Worm (Caenorhabditis elegans) whole organism, young adult: ENCODE results near the gene idpb-4.
A peak's percentile ranks its signal among the peaks of the same experiment; 100 is the strongest.

Source experiments
- B0035.1 ChIP-seq: sonication (generic microtip); optimal IDR thresholded peaks from 2 replicates; lab custom pipeline; 2016; ENCODE audit warnings: missing genetic modification characterization, mild to moderate bottlenecking, missing compliant biosample characterization, missing genotype, missing genetic modification reagents
- B0336.3 ChIP-seq: fragments of 200-800 bp; sonication (Bioruptor generic); IDR thresholded peaks from 2 replicates; pipeline ENCODE4 v1.3.6; 2022; ENCODE audit warnings: missing genetic modification characterization, missing compliant biosample characterization
- C06A6.2 ChIP-seq: fragments of 200-800 bp; sonication (Bioruptor generic); conservative IDR thresholded peaks from 2 replicates; pipeline ENCODE4 v1.3.6; 2022; ENCODE audit warnings: missing genetic modification characterization, missing compliant biosample characterization
- C17E4.6 ChIP-seq: fragments of 200-800 bp; sonication (Bioruptor generic); IDR thresholded peaks from 2 replicates; pipeline ENCODE4 v1.3.6; 2022; ENCODE audit warnings: missing genetic modification reagents, missing genetic modification characterization, missing compliant biosample characterization
- Y53G8AR.9 ChIP-seq: fragments of 200-800 bp; sonication (Bioruptor generic); conservative IDR thresholded peaks from 2 replicates; pipeline ENCODE4 v1.3.6; 2022; ENCODE audit warnings: missing genetic modification reagents, missing genetic modification characterization, missing compliant biosample characterization
- Y56A3A.18 ChIP-seq: fragments of 200-800 bp; sonication (Bioruptor generic); IDR thresholded peaks from 2 replicates; pipeline ENCODE4 v1.3.6; 2022; ENCODE audit warnings: missing genetic modification reagents, missing genetic modification characterization, missing compliant biosample characterization
- Y67H2A.10 ChIP-seq: fragments of 200-800 bp; sonication (Bioruptor generic); conservative IDR thresholded peaks from 2 replicates; pipeline ENCODE4 v1.3.6; 2022; ENCODE audit warnings: missing genetic modification reagents, missing genetic modification characterization, missing compliant biosample characterization
- Y95B8A.8 ChIP-seq: fragments of 200-800 bp; sonication (Bioruptor generic); IDR thresholded peaks from 2 replicates; pipeline ENCODE4 v1.3.6; 2022; ENCODE audit warnings: missing genetic modification reagents, missing genetic modification characterization, missing compliant biosample characterization
- ZK185.1 ChIP-seq: sonication (generic microtip); optimal IDR thresholded peaks from 2 replicates; lab custom pipeline; 2016; ENCODE audit warnings: mild to moderate bottlenecking, missing genetic modification characterization, missing compliant biosample characterization; ENCODE audit not compliant: poor library complexity, severe bottlenecking
- ama-1 ChIP-seq, 3 experiments: fragments of 150-350 bp in 1 of 3; sonication (generic microtip) in 2 of 3; optimal IDR thresholded peaks; 2 replicates each; lab custom pipeline; 2014 to 2018; ENCODE audit warnings: missing biosample characterization in 2 of 3, missing genetic modification characterization in 2 of 3, missing genetic modification reagents in 2 of 3
- aptf-2 ChIP-seq: fragments of 200-800 bp; sonication (Bioruptor generic); conservative IDR thresholded peaks from 2 replicates; pipeline ENCODE4 v1.3.6; 2022; ENCODE audit warnings: missing genetic modification reagents, missing genetic modification characterization, missing compliant biosample characterization
- athp-1 ChIP-seq: sonication (generic microtip); optimal IDR thresholded peaks from 2 replicates; lab custom pipeline; 2017; ENCODE audit warnings: mild to moderate bottlenecking, missing genetic modification characterization, missing compliant biosample characterization
- attf-6 ChIP-seq: fragments of 200-800 bp; sonication (Bioruptor generic); IDR thresholded peaks from 2 replicates; pipeline ENCODE4 v1.3.6; 2022; ENCODE audit warnings: missing genetic modification reagents, missing genetic modification characterization, missing compliant biosample characterization
- bed-1 ChIP-seq: fragments of 200-800 bp; sonication (Bioruptor generic); IDR thresholded peaks from 2 replicates; pipeline ENCODE4 v1.3.6; 2022; ENCODE audit warnings: missing genetic modification reagents, missing genetic modification characterization, missing compliant biosample characterization
- cebp-1 ChIP-seq, 2 experiments: fragments of 200-800 bp in 1 of 2; sonication (Bioruptor generic) in 1 of 2; sonication (generic microtip) in 1 of 2; IDR thresholded peaks in 1 of 2; optimal IDR thresholded peaks in 1 of 2; 2 replicates each; pipeline versions ENCODE4 v1.3.6 to Lab custom; 2017 to 2022; ENCODE audit warnings: missing compliant biosample characterization in 2 of 2, missing genetic modification characterization in 2 of 2, mild to moderate bottlenecking in 1 of 2, missing genetic modification reagents in 1 of 2, moderate library complexity in 1 of 2
- cebp-2 ChIP-seq: fragments of 200-800 bp; sonication (Bioruptor generic); IDR thresholded peaks from 2 replicates; pipeline ENCODE4 v1.3.6; 2022; ENCODE audit warnings: missing genetic modification characterization, missing compliant biosample characterization
- ceh-79 ChIP-seq: sonication (generic microtip); optimal IDR thresholded peaks from 2 replicates; lab custom pipeline; 2017; ENCODE audit warnings: mild to moderate bottlenecking, missing genetic modification characterization, missing compliant biosample characterization
- ceh-91 ChIP-seq: fragments of 200-800 bp; sonication (Bioruptor generic); IDR thresholded peaks from 2 replicates; pipeline ENCODE4 v1.3.6; 2022; ENCODE audit warnings: missing genetic modification reagents, missing genetic modification characterization, missing compliant biosample characterization
- chd-7 ChIP-seq: sonication (generic microtip); optimal IDR thresholded peaks from 2 replicates; lab custom pipeline; 2016; ENCODE audit warnings: mild to moderate bottlenecking, missing genetic modification characterization, moderate library complexity, missing compliant biosample characterization
- dpff-1 ChIP-seq: sonication (generic microtip); optimal IDR thresholded peaks from 2 replicates; lab custom pipeline; 2017; ENCODE audit warnings: mild to moderate bottlenecking, missing genetic modification characterization, missing compliant biosample characterization
- him-1 ChIP-seq: sonication (generic microtip); optimal IDR thresholded peaks from 2 replicates; lab custom pipeline; 2016; ENCODE audit warnings: missing genotype, missing genetic modification reagents, missing genetic modification characterization, missing compliant biosample characterization
- hmg-1.2 ChIP-seq: fragments of 200-800 bp; sonication (Bioruptor generic); IDR thresholded peaks from 2 replicates; pipeline ENCODE4 v1.3.6; 2022; ENCODE audit warnings: missing genetic modification reagents, missing genetic modification characterization, missing compliant biosample characterization
- hmg-20 ChIP-seq: fragments of 200-800 bp; sonication (Bioruptor generic); IDR thresholded peaks from 2 replicates; pipeline ENCODE4 v1.3.6; 2022; ENCODE audit warnings: missing genetic modification reagents, missing genetic modification characterization, missing compliant biosample characterization
- lag-1 ChIP-seq: fragments of 200-800 bp; sonication (Bioruptor generic); IDR thresholded peaks from 2 replicates; pipeline ENCODE4 v1.3.6; 2022; ENCODE audit warnings: missing genetic modification reagents, missing genetic modification characterization, missing compliant biosample characterization
- let-526 ChIP-seq: fragments of 200-800 bp; sonication (Bioruptor generic); IDR thresholded peaks from 2 replicates; pipeline ENCODE4 v1.3.6; 2022; ENCODE audit warnings: missing genetic modification reagents, missing genetic modification characterization, missing compliant biosample characterization
- let-607 ChIP-seq, 2 experiments: fragments of 200-800 bp in 1 of 2; sonication (Bioruptor generic) in 1 of 2; sonication (generic microtip) in 1 of 2; optimal IDR thresholded peaks; 2 replicates each; lab custom pipeline; 2016 to 2018; ENCODE audit warnings: mild to moderate bottlenecking in 2 of 2, missing compliant biosample characterization in 2 of 2, missing genetic modification characterization in 2 of 2, moderate library complexity in 2 of 2, missing genotype in 1 of 2
- lir-1 ChIP-seq: fragments of 200-800 bp; sonication (Bioruptor generic); conservative IDR thresholded peaks from 2 replicates; pipeline ENCODE4 v1.3.6; 2022; ENCODE audit warnings: missing genetic modification reagents, missing genetic modification characterization, missing compliant biosample characterization
- madf-3 ChIP-seq: fragments of 200-800 bp; sonication (Bioruptor generic); IDR thresholded peaks from 2 replicates; pipeline ENCODE4 v1.3.6; 2022; ENCODE audit warnings: missing genetic modification reagents, missing genetic modification characterization, missing compliant biosample characterization
- mxl-1 ChIP-seq: sonication (generic microtip); optimal IDR thresholded peaks from 2 replicates; lab custom pipeline; 2016; ENCODE audit warnings: missing genetic modification characterization, missing compliant biosample characterization
- nfya-1 ChIP-seq: sonication (generic microtip); optimal IDR thresholded peaks from 2 replicates; lab custom pipeline; 2017; ENCODE audit warnings: antibody characterized with exemption, missing compliant biosample characterization, missing genetic modification characterization, borderline replicate concordance; ENCODE audit not compliant: insufficient read depth
- nfya-2 ChIP-seq: fragments of 200-800 bp; sonication (Bioruptor generic); IDR thresholded peaks from 2 replicates; pipeline ENCODE4 v1.3.6; 2022; ENCODE audit warnings: missing genetic modification reagents, missing genetic modification characterization, missing compliant biosample characterization
- nhr-120 ChIP-seq: fragments of 200-800 bp; sonication (Bioruptor generic); IDR thresholded peaks from 2 replicates; pipeline ENCODE4 v1.3.6; 2022; ENCODE audit warnings: missing genetic modification characterization, missing compliant biosample characterization
- nhr-179 ChIP-seq: sonication (generic microtip); optimal IDR thresholded peaks from 2 replicates; lab custom pipeline; 2016; ENCODE audit warnings: mild to moderate bottlenecking, missing genetic modification characterization, missing compliant biosample characterization
- nhr-90 ChIP-seq: sonication (generic microtip); optimal IDR thresholded peaks from 2 replicates; lab custom pipeline; 2016; ENCODE audit warnings: missing genotype, mild to moderate bottlenecking, missing genetic modification characterization, missing compliant biosample characterization
- repo-1 ChIP-seq: sonication (generic microtip); optimal IDR thresholded peaks from 2 replicates; lab custom pipeline; 2017; ENCODE audit warnings: mild to moderate bottlenecking, missing genetic modification characterization, missing compliant biosample characterization
- rpc-1 ChIP-seq, 2 experiments: fragments of 150-350 bp in 1 of 2; sonication (generic microtip) in 1 of 2; optimal IDR thresholded peaks; 2 replicates each; lab custom pipeline; 2014 to 2018; ENCODE audit warnings: missing biosample characterization in 1 of 2, missing genetic modification characterization in 1 of 2, missing genetic modification reagents in 1 of 2, missing genotype in 1 of 2
- sdz-38 ChIP-seq: sonication (generic microtip); optimal IDR thresholded peaks from 2 replicates; lab custom pipeline; 2016; ENCODE audit warnings: missing genotype, missing genetic modification characterization, missing compliant biosample characterization
- snpc-1.1 ChIP-seq: sonication (generic microtip); optimal IDR thresholded peaks from 2 replicates; lab custom pipeline; 2017; ENCODE audit warnings: missing genetic modification characterization, mild to moderate bottlenecking, missing compliant biosample characterization, antibody characterized with exemption, moderate library complexity, missing genotype, missing genetic modification reagents; ENCODE audit not compliant: insufficient read depth
- tbp1 ChIP-seq: fragments of 200-800 bp; sonication (Bioruptor generic); optimal IDR thresholded peaks from 2 replicates; lab custom pipeline; 2018; ENCODE audit warnings: mild to moderate bottlenecking, missing genetic modification characterization, missing compliant biosample characterization
- xnd-1 ChIP-seq: sonication (generic microtip); optimal IDR thresholded peaks from 2 replicates; lab custom pipeline; 2016; ENCODE audit warnings: missing genotype, missing genetic modification reagents, missing genetic modification characterization, missing compliant biosample characterization
- zfh-2 ChIP-seq: fragments of 200-800 bp; sonication (Bioruptor generic); conservative IDR thresholded peaks from 2 replicates; pipeline ENCODE4 v1.3.6; 2022; ENCODE audit warnings: missing genetic modification reagents, missing genetic modification characterization, missing compliant biosample characterization
- zim-3 ChIP-seq: sonication (generic microtip); optimal IDR thresholded peaks from 2 replicates; lab custom pipeline; 2017; ENCODE audit warnings: mild to moderate bottlenecking, missing genetic modification characterization, moderate library complexity, missing compliant biosample characterization
- ztf-22 ChIP-seq: fragments of 200-800 bp; sonication (Bioruptor generic); optimal IDR thresholded peaks from 2 replicates; lab custom pipeline; 2018; ENCODE audit warnings: mild to moderate bottlenecking, missing genetic modification characterization, moderate library complexity, missing compliant biosample characterization
- ztf-26 ChIP-seq: sonication (generic microtip); optimal IDR thresholded peaks from 2 replicates; lab custom pipeline; 2017; ENCODE audit warnings: missing genetic modification characterization, missing compliant biosample characterization
- ztf-28 ChIP-seq: fragments of 200-800 bp; sonication (Bioruptor generic); IDR thresholded peaks from 2 replicates; pipeline ENCODE4 v1.3.6; 2022; ENCODE audit warnings: missing genetic modification reagents, missing genetic modification characterization, missing compliant biosample characterization

The idpb-4 gene

DNA sequence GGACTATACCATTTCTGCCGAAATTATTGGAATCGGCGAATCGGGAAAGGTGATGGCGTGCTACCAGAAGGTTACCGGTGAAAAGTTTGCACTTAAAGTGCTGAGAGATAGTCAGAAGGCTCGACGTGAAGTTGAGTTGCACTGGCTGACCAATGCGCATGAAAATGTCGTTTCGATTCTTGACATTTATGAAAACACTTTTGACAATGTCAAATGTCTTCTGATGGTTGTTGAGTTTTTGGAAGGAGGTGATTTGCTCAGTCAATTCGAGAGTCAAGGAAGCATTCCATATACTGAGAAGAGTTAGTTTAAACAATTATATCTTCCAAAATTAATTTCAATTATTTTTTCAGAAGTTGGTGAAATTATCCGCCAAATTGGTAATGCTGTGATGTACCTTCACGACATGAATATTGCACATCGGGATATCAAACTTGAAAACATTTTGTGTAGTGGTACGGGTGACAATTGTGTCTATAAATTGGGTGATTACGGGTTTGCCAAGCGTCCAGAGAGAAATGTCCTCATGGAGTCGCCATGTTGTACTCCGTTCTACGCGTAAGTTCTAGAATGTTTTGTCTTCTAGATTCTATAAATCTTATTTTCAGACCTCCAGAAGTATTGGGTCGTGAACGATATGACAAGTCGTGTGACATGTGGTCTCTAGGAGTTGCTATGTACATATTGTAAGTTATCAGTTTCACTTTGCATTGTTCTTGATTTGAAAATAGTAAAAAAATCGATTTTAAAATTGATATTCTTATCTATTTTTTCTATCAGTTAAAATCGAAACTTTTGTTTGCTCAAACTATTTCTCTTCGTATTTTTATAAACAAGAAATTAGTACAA is 8.3 kb upstream of the idpb-4 start:
- TF ChIP-seq aptf-2 (GFP tag; lab: Robert Waterston, UW) (no peak), ama-1 (optimal IDR thresholded peaks at IDR 0.05; lab: Kevin White, UChicago) (peak; percentile 50), ama-1 (GFP tag; optimal IDR thresholded peaks at IDR 0.05; lab: Kevin White, UChicago) (peak in 1 of 2 experiments; percentile 36), hmg-20 (no peak; the same call in 1 of the 2 replicates), let-607 (tag; optimal IDR thresholded peaks at IDR 0.05; lab: Kevin White, UChicago) (no peak), hmg-1.2 (GFP tag; lab: Robert Waterston, UW) (0 out of 2 replicates have a peak, but pooled peaks have one; percentile 2), him-1 (no peak), Y53G8AR.9 (GFP tag; lab: Robert Waterston, UW) (peak; percentile 5; the same call in 1 of the 2 replicates), tbp1 (GFP tag; lab: Kevin White, UChicago) (no peak), repo-1 (peak; percentile 50), ceh-91 (GFP tag; lab: Robert Waterston, UW) (no peak), cebp-1 (GFP tag; IDR thresholded peaks at IDR 0.05; lab: Robert Waterston, UW) (no peak), cebp-1 (tag; optimal IDR thresholded peaks at IDR 0.05; lab: Kevin White, UChicago) (peak; percentile 5), zfh-2 (peak; percentile 57), sdz-38 (tag; lab: Kevin White, UChicago) (no peak), rpc-1 (optimal IDR thresholded peaks at IDR 0.05; lab: Kevin White, UChicago) (no peak), rpc-1 (tag; optimal IDR thresholded peaks at IDR 0.05; lab: Kevin White, UChicago) (no peak), lir-1 (GFP tag; lab: Robert Waterston, UW) (no peak), snpc-1.1 (no peak), ztf-28 (GFP tag; lab: Robert Waterston, UW) (no peak), lag-1 (GFP tag; lab: Robert Waterston, UW) (no peak), madf-3 (GFP tag; lab: Robert Waterston, UW) (0 out of 2 replicates have a peak, but pooled peaks have one; percentile 3), Y67H2A.10 (GFP tag; lab: Robert Waterston, UW) (no peak), nhr-179 (tag; lab: Kevin White, UChicago) (no peak), ZK185.1 (tag; lab: Kevin White, UChicago) (peak; percentile 26), ztf-22 (no peak), xnd-1 (no peak), let-526 (GFP tag; lab: Robert Waterston, UW) (0 out of 2 replicates have a peak, but pooled peaks have one; percentile 3), nfya-2 (no peak), C06A6.2 (GFP tag; lab: Robert Waterston, UW) (peak; percentile 11; the same call in 1 of the 2 replicates), Y56A3A.18 (no peak; the same call in 1 of the 2 replicates), bed-1 (GFP tag; lab: Robert Waterston, UW) (no peak), ceh-79 (no peak), athp-1 (tag; lab: Kevin White, UChicago) (no peak), attf-6 (GFP tag; lab: Robert Waterston, UW) (no peak), chd-7 (no peak), B0336.3 (peak; percentile 12; the same call in 1 of the 2 replicates), mxl-1 (tag; lab: Kevin White, UChicago) (no peak), ztf-26 (tag; lab: Kevin White, UChicago) (no peak), nhr-90 (tag; lab: Kevin White, UChicago) (peak; percentile 22), C17E4.6 (GFP tag; lab: Robert Waterston, UW) (no peak), Y95B8A.8 (GFP tag; lab: Robert Waterston, UW) (no peak), zim-3 (tag; lab: Kevin White, UChicago) (no peak), cebp-2 (GFP tag; lab: Robert Waterston, UW) (no peak), nfya-1 (tag; lab: Kevin White, UChicago) (no peak), B0035.1 (tag; lab: Kevin White, UChicago) (no peak), nhr-120 (no peak), dpff-1 (tag; lab: Kevin White, UChicago) (no peak)
